Fruit fly (Drosophila melanogaster) whole organism, prepupa: ENCODE data around the gene CG12986.
A peak's percentile ranks its signal among the peaks of the same experiment; 100 is the strongest.

Experiments used
- CG11762 ChIP-seq: fragments of 200-800 bp; sonication (Bioruptor generic); optimal IDR thresholded peaks from 3 replicates; lab custom pipeline; 2016; ENCODE audit warnings: missing biosample characterization, missing genetic modification characterization; ENCODE audit not compliant: insufficient read depth
- CG15336 ChIP-seq: fragments of 200-800 bp; sonication (Bioruptor generic); IDR thresholded peaks from 2 replicates; pipeline ENCODE4 v1.3.6; 2022; ENCODE audit warnings: missing biosample characterization, missing genetic modification characterization
- CG1621 ChIP-seq: fragments of 200-800 bp; sonication (Bioruptor generic); optimal IDR thresholded peaks from 3 replicates; lab custom pipeline; 2018; ENCODE audit warnings: missing biosample characterization, mild to moderate bottlenecking, missing genetic modification characterization
- CG4318 ChIP-seq: fragments of 200-800 bp; sonication (Bioruptor generic); optimal IDR thresholded peaks from 3 replicates; lab custom pipeline; 2017; ENCODE audit warnings: missing biosample characterization, mild to moderate bottlenecking, missing genetic modification characterization
- Eip75B ChIP-seq: fragments of 200-800 bp; sonication (Bioruptor generic); optimal IDR thresholded peaks from 3 replicates; lab custom pipeline; 2016; ENCODE audit warnings: missing biosample characterization, missing genetic modification characterization
- Sox102F ChIP-seq: fragments of 200-800 bp; sonication (Bioruptor generic); optimal IDR thresholded peaks from 2 replicates; lab custom pipeline; 2016; ENCODE audit warnings: missing biosample characterization, mild to moderate bottlenecking, missing genetic modification characterization
- Sox14 ChIP-seq: fragments of 200-800 bp; sonication (Bioruptor generic); optimal IDR thresholded peaks from 3 replicates; lab custom pipeline; 2016; ENCODE audit warnings: missing biosample characterization, missing genetic modification characterization
- achi ChIP-seq: fragments of 200-800 bp; sonication (Bioruptor generic); optimal IDR thresholded peaks from 3 replicates; lab custom pipeline; 2016; ENCODE audit warnings: missing biosample characterization, missing genetic modification characterization

dm6 chrX:17806973-17807372, 12.5 kb downstream of the CG12986 start:
- no peak for TF ChIP-seq Sox14 (GFP tag; lab: Kevin White, UChicago)
- peak; percentile 7 for TF ChIP-seq Sox102F (GFP tag; lab: Kevin White, UChicago)
- no peak for TF ChIP-seq CG15336 (GFP tag; lab: Robert Waterston, UW)
- no peak for TF ChIP-seq CG11762 (GFP tag; lab: Kevin White, UChicago)
- peak; percentile 7 for TF ChIP-seq Eip75B (GFP tag; lab: Kevin White, UChicago)
- TF ChIP-seq CG4318 (GFP tag; lab: Kevin White, UChicago): peak; percentile 2
- TF ChIP-seq achi (GFP tag; lab: Kevin White, UChicago): peak; percentile 45
- TF ChIP-seq CG1621: no peak
